Fruit fly (Drosophila melanogaster) whole organism, embryonic: ENCODE measurements around the gene Argk1.
A peak's percentile ranks its signal among the peaks of the same experiment; 100 is the strongest.

Experiments
- Aef1 ChIP-seq: fragments of 200-800 bp; sonication (Bioruptor generic); IDR thresholded peaks from 3 replicates; pipeline ENCODE4 v1.3.6; 2022; ENCODE audit warnings: missing biosample characterization, missing genetic modification characterization
- B-H2 ChIP-seq: fragments of 200-800 bp; sonication (Bioruptor generic); optimal IDR thresholded peaks from 2 replicates; lab custom pipeline; 2018; ENCODE audit warnings: missing biosample characterization, mild to moderate bottlenecking, missing genetic modification characterization
- Bteb2 ChIP-seq: fragments of 200-800 bp; sonication (Bioruptor generic); optimal IDR thresholded peaks from 2 replicates; lab custom pipeline; 2016; ENCODE audit warnings: missing biosample characterization, missing genetic modification characterization
- CG10321 ChIP-seq: fragments of 200-800 bp; sonication (Bioruptor generic); IDR thresholded peaks from 2 replicates; pipeline ENCODE4 v1.3.6; 2022; ENCODE audit warnings: missing biosample characterization, missing genetic modification characterization
- CG11695 ChIP-seq: fragments of 200-800 bp; sonication (Bioruptor generic); IDR thresholded peaks from 3 replicates; pipeline ENCODE4 v1.3.6; 2022; ENCODE audit warnings: missing biosample characterization, missing genetic modification characterization
- CG13287 ChIP-seq: fragments of 200-800 bp; sonication (Bioruptor generic); IDR thresholded peaks from 2 replicates; pipeline ENCODE4 v1.3.6; 2022; ENCODE audit warnings: missing biosample characterization, missing genetic modification characterization; ENCODE audit not compliant: partially characterized antibody
- CG15011 ChIP-seq: fragments of 200-800 bp; sonication (Bioruptor generic); optimal IDR thresholded peaks from 3 replicates; lab custom pipeline; 2018; ENCODE audit warnings: missing biosample characterization, mild to moderate bottlenecking, missing genetic modification characterization
- CG17361 ChIP-seq: fragments of 200-800 bp; sonication (Bioruptor generic); IDR thresholded peaks from 3 replicates; pipeline ENCODE4 v1.3.6; 2022; ENCODE audit warnings: missing biosample characterization, missing genetic modification characterization
- CG17612 ChIP-seq: fragments of 200-800 bp; sonication (Bioruptor generic); IDR thresholded peaks from 2 replicates; pipeline ENCODE4 v1.3.6; 2022; ENCODE audit warnings: missing biosample characterization, missing genetic modification characterization
- CG17802 ChIP-seq: fragments of 200-800 bp; sonication (Bioruptor generic); optimal IDR thresholded peaks from 2 replicates; lab custom pipeline; 2018; ENCODE audit warnings: missing biosample characterization, mild to moderate bottlenecking, missing genetic modification characterization, moderate library complexity
- CG17829 ChIP-seq: fragments of 200-800 bp; optimal IDR thresholded peaks from 2 replicates; lab custom pipeline; 2019; ENCODE audit warnings: missing biosample characterization, mild to moderate bottlenecking, missing genetic modification characterization, moderate library complexity
- CG18619 ChIP-seq: fragments of 200-800 bp; sonication (Bioruptor generic); optimal IDR thresholded peaks from 3 replicates; lab custom pipeline; 2017; ENCODE audit warnings: missing biosample characterization, mild to moderate bottlenecking, missing genetic modification characterization
- CG2875 ChIP-seq: fragments of 200-800 bp; sonication (Bioruptor generic); optimal IDR thresholded peaks from 2 replicates; lab custom pipeline; 2017; ENCODE audit warnings: missing biosample characterization, mild to moderate bottlenecking, missing genetic modification characterization, missing genetic modification reagents
- CG31365 ChIP-seq: fragments of 200-800 bp; sonication (Bioruptor generic); optimal IDR thresholded peaks from 2 replicates; lab custom pipeline; 2018; ENCODE audit warnings: missing biosample characterization, mild to moderate bottlenecking, missing genetic modification characterization
- CG3163 ChIP-seq: fragments of 200-800 bp; sonication (Bioruptor generic); optimal IDR thresholded peaks from 3 replicates; lab custom pipeline; 2016; ENCODE audit warnings: missing biosample characterization, missing genetic modification characterization
- CHES-1-like ChIP-seq: fragments of 200-800 bp; sonication (Bioruptor generic); optimal IDR thresholded peaks from 2 replicates; lab custom pipeline; 2016; ENCODE audit warnings: missing biosample characterization, missing genetic modification characterization
- D ChIP-seq, 2 experiments: fragments of 200-800 bp in 1 of 2; fragments of >200 bp in 1 of 2; sonication (Bioruptor generic) in 1 of 2; optimal IDR thresholded peaks; 2 replicates in 1 of 2; 3 replicates in 1 of 2; lab custom pipeline; 2017; ENCODE audit warnings: mild to moderate bottlenecking in 1 of 2, missing biosample characterization in 1 of 2, missing genetic modification characterization in 1 of 2, missing genetic modification reagents in 1 of 2
- D19B ChIP-seq: fragments of 200-800 bp; sonication (Bioruptor generic); optimal IDR thresholded peaks from 2 replicates; lab custom pipeline; 2017; ENCODE audit warnings: missing biosample characterization, mild to moderate bottlenecking, missing genetic modification characterization
- E2f2 ChIP-seq: fragments of 200-800 bp; sonication (Bioruptor generic); IDR thresholded peaks from 2 replicates; pipeline ENCODE4 v1.3.6; 2022; ENCODE audit warnings: missing biosample characterization, missing genetic modification characterization
- Fer1 ChIP-seq: fragments of 200-800 bp; sonication (Bioruptor generic); optimal IDR thresholded peaks from 2 replicates; lab custom pipeline; 2017; ENCODE audit warnings: missing biosample characterization, mild to moderate bottlenecking, missing genetic modification characterization
- HLH4C ChIP-seq: fragments of 200-800 bp; sonication (Bioruptor generic); IDR thresholded peaks from 3 replicates; pipeline ENCODE4 v1.3.6; 2022; ENCODE audit warnings: missing biosample characterization, missing genetic modification characterization; ENCODE audit not compliant: partially characterized antibody
- Hey ChIP-seq: fragments of 200-800 bp; sonication (Bioruptor generic); optimal IDR thresholded peaks from 3 replicates; lab custom pipeline; 2018; ENCODE audit warnings: missing biosample characterization, mild to moderate bottlenecking, missing genetic modification characterization
- HmgZ ChIP-seq: fragments of 200-800 bp; sonication (Bioruptor generic); optimal IDR thresholded peaks from 2 replicates; lab custom pipeline; 2018; ENCODE audit warnings: missing biosample characterization, mild to moderate bottlenecking, missing genetic modification characterization
- Kr ChIP-seq: fragments of 200-800 bp; sonication (Bioruptor generic); optimal IDR thresholded peaks from 2 replicates; lab custom pipeline; 2017; ENCODE audit warnings: missing biosample characterization, mild to moderate bottlenecking, missing genetic modification characterization
- MESR4 ChIP-seq: fragments of 200-800 bp; sonication (Bioruptor generic); optimal IDR thresholded peaks from 2 replicates; lab custom pipeline; 2018; ENCODE audit warnings: missing biosample characterization, mild to moderate bottlenecking, missing genetic modification characterization, moderate library complexity
- Mad ChIP-seq: fragments of 200-800 bp; sonication (Bioruptor generic); optimal IDR thresholded peaks from 2 replicates; lab custom pipeline; 2016; ENCODE audit warnings: missing biosample characterization, missing genetic modification characterization
- Med ChIP-seq: fragments of 200-800 bp; sonication (Bioruptor generic); peaks from one replicate; lab custom pipeline; 2016; ENCODE audit warnings: missing biosample characterization, missing genetic modification characterization, mild to moderate bottlenecking, inconsistent platforms, moderate library complexity
- Nf-YB ChIP-seq: fragments of 200-800 bp; sonication (Bioruptor generic); optimal IDR thresholded peaks from 3 replicates; lab custom pipeline; 2019; ENCODE audit warnings: missing biosample characterization, mild to moderate bottlenecking, missing genetic modification characterization, moderate library complexity
- Vsx1 ChIP-seq: fragments of 200-800 bp; sonication (Bioruptor generic); optimal IDR thresholded peaks from 2 replicates; lab custom pipeline; 2017; ENCODE audit warnings: missing biosample characterization, mild to moderate bottlenecking, missing genetic modification characterization, missing genetic modification reagents
- abd-A ChIP-seq: fragments of 200-800 bp; sonication (Bioruptor generic); optimal IDR thresholded peaks from 3 replicates; lab custom pipeline; 2019; ENCODE audit warnings: missing biosample characterization, mild to moderate bottlenecking, missing genetic modification characterization, moderate library complexity
- bigmax ChIP-seq: fragments of 200-800 bp; sonication (Bioruptor generic); optimal IDR thresholded peaks from 2 replicates; lab custom pipeline; 2018; ENCODE audit warnings: missing biosample characterization, mild to moderate bottlenecking, missing genetic modification characterization
- bowl ChIP-seq: fragments of 200-800 bp; sonication (Bioruptor generic); IDR thresholded peaks from 2 replicates; pipeline ENCODE4 v1.3.6; 2022; ENCODE audit warnings: missing biosample characterization, missing genetic modification characterization
- eve ChIP-seq, 2 experiments: fragments of >200 bp; optimal IDR thresholded peaks; 2 replicates each; lab custom pipeline; 2017; ENCODE audit warnings: missing biosample characterization in 2 of 2, missing genetic modification characterization in 2 of 2
- eyg ChIP-seq: fragments of 200-800 bp; sonication (Bioruptor generic); optimal IDR thresholded peaks from 3 replicates; lab custom pipeline; 2016; ENCODE audit warnings: missing biosample characterization, missing genetic modification characterization
- luna ChIP-seq: fragments of 200-800 bp; sonication (Bioruptor generic); optimal IDR thresholded peaks from 2 replicates; lab custom pipeline; 2016; ENCODE audit warnings: missing biosample characterization, missing genetic modification characterization
- mirr ChIP-seq: fragments of 200-800 bp; sonication (Bioruptor generic); optimal IDR thresholded peaks from 3 replicates; lab custom pipeline; 2018; ENCODE audit warnings: missing biosample characterization, mild to moderate bottlenecking, missing genetic modification characterization
- nom ChIP-seq: fragments of 200-800 bp; sonication (Bioruptor generic); optimal IDR thresholded peaks from 2 replicates; lab custom pipeline; 2017; ENCODE audit warnings: missing biosample characterization, missing genetic modification characterization, mild to moderate bottlenecking, moderate library complexity, missing genetic modification reagents
- p53 ChIP-seq: fragments of 200-800 bp; sonication (Bioruptor generic); optimal IDR thresholded peaks from 2 replicates; lab custom pipeline; 2016; ENCODE audit warnings: missing biosample characterization, missing genetic modification characterization
- pan ChIP-seq, 4 experiments: fragments of >200 bp in 3 of 4; fragments of 200-800 bp in 1 of 4; sonication (Bioruptor generic) in 1 of 4; optimal IDR thresholded peaks in 3 of 4; IDR thresholded peaks in 1 of 4; 2 replicates each; pipeline versions ENCODE4 v1.3.6 to Lab custom; 2017 to 2022; ENCODE audit warnings: missing biosample characterization in 2 of 4, missing genetic modification characterization in 2 of 4, mixed read lengths in 1 of 4
- pb ChIP-seq: fragments of 200-800 bp; sonication (Bioruptor generic); optimal IDR thresholded peaks from 3 replicates; lab custom pipeline; 2016; ENCODE audit warnings: missing biosample characterization, missing genetic modification characterization
- pnt ChIP-seq: fragments of 200-800 bp; sonication (Bioruptor generic); optimal IDR thresholded peaks from 3 replicates; lab custom pipeline; 2016; ENCODE audit warnings: missing biosample characterization, missing genetic modification characterization
- repo ChIP-seq: fragments of 200-800 bp; sonication (Bioruptor generic); optimal IDR thresholded peaks from 2 replicates; lab custom pipeline; 2016; ENCODE audit warnings: missing biosample characterization, missing genetic modification characterization
- sc ChIP-seq, 3 experiments: fragments of >200 bp in 2 of 3; fragments of 200-800 bp in 1 of 3; sonication (Bioruptor generic) in 1 of 3; optimal IDR thresholded peaks; 2 replicates in 2 of 3; 3 replicates in 1 of 3; lab custom pipeline; 2017; ENCODE audit warnings: mild to moderate bottlenecking in 1 of 3, missing biosample characterization in 1 of 3, missing genetic modification characterization in 1 of 3, missing genetic modification reagents in 1 of 3
- slou ChIP-seq: fragments of 200-800 bp; sonication (Bioruptor generic); optimal IDR thresholded peaks from 3 replicates; lab custom pipeline; 2016; ENCODE audit warnings: missing biosample characterization, missing genetic modification characterization
- sqz ChIP-seq: fragments of 200-800 bp; sonication (Bioruptor generic); optimal IDR thresholded peaks from 3 replicates; lab custom pipeline; 2018; ENCODE audit warnings: missing biosample characterization, mild to moderate bottlenecking, missing genetic modification characterization
- vfl ChIP-seq: fragments of 200-800 bp; sonication (Bioruptor generic); optimal IDR thresholded peaks from 2 replicates; lab custom pipeline; 2016; ENCODE audit warnings: missing biosample characterization, missing genetic modification characterization

Gene Argk1

DNA sequence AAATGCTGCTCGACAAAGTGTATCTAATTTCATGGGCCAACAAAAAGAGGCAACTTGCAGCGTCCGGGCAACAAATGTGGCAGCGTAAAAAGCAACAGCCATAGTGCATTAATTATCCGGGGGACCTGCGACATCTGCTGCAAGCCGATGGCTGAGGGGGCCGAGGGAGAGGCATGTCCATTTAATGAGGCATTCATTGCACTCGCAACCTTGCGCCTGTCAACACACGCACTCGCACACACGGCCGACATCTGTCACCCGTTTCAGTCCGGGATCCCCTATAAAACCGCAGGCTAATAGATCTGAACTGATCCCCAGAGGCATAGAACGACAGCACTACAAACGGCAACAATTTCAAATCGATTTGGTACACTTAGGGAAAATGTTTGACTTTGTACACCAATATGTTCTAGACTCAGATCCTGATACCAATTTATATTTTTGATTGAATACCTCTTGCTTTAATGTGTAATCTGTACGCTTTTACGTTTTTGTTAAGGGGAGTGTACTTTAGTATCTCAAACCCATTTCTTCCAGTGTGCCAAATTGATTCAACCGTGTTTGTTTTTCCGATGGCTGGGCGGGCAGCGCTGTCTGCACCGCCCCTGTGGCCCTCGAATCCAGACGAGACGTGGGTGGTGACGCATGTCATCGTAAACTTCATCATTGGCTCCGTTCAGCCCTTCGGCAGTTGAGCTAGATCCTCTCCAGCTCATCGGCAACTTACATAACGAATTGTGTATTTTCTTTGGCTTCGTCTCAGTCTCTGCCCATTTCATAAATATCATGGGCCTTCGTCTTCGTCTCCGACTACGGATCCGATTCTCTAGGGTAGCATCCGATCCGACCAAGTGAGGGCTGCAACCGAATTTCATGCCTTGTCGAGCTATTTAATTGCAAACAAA, 54.1 kb downstream of the Argk1 start (continued):
- TF ChIP-seq Fer1 (GFP tag; lab: Kevin White, UChicago) (no peak), CG31365 (tag; lab: Kevin White, UChicago) (no peak), Mad (GFP tag; lab: Kevin White, UChicago) (peak; percentile 45), MESR4 (GFP tag; lab: Kevin White, UChicago) (no peak), CG3163 (GFP tag; lab: Kevin White, UChicago) (peak; percentile 53), pb (GFP tag; lab: Kevin White, UChicago) (peak; percentile 72), B-H2 (GFP tag; lab: Kevin White, UChicago) (no peak), CG17612 (GFP tag; lab: Robert Waterston, UW) (no peak), CHES-1-like (GFP tag; lab: Kevin White, UChicago) (peak; percentile 37), CG11695 (peak; percentile 62; the same call in 2 of the 3 replicates), mirr (GFP tag; lab: Kevin White, UChicago) (no peak), Bteb2 (GFP tag; lab: Kevin White, UChicago) (peak; percentile 2), CG18619 (peak; percentile 10), HLH4C (GFP tag; lab: Robert Waterston, UW) (no peak), Aef1 (GFP tag; lab: Robert Waterston, UW) (peak; percentile 59; the same call in 2 of the 3 replicates), abd-A (tag; lab: Kevin White, UChicago) (peak; percentile 16), D (optimal IDR thresholded peaks at IDR 0.05; lab: Kevin White, UChicago) (peak; percentile 33), D (GFP tag; optimal IDR thresholded peaks at IDR 0.05; lab: Kevin White, UChicago) (peak; percentile 84), pnt (GFP tag; lab: Kevin White, UChicago) (peak; percentile 80), D19B (GFP tag; lab: Kevin White, UChicago) (no peak), CG17802 (tag; lab: Kevin White, UChicago) (peak; percentile 45), slou (peak; percentile 40), luna (no peak), CG15011 (GFP tag; lab: Kevin White, UChicago) (no peak), sqz (GFP tag; lab: Kevin White, UChicago) (peak; percentile 65), pan (optimal IDR thresholded peaks at IDR 0.05; lab: Kevin White, UChicago) (no peak), pan (GFP tag; optimal IDR thresholded peaks at IDR 0.05 in 1 of 2, IDR thresholded peaks at IDR 0.05 in 1 of 2) (peak in 1 of 2 experiments; percentile 70), eve (GFP tag; optimal IDR thresholded peaks at IDR 0.05; lab: Kevin White, UChicago) (peak in 1 of 2 experiments; percentile 44), Vsx1 (GFP tag; lab: Kevin White, UChicago) (peak; percentile 12), CG13287 (GFP tag; lab: Robert Waterston, UW) (no peak), eyg (GFP tag; lab: Kevin White, UChicago) (no peak), CG17361 (GFP tag; lab: Robert Waterston, UW) (peak; percentile 74; the same call in 2 of the 3 replicates), p53 (GFP tag; lab: Kevin White, UChicago) (peak; percentile 79), CG10321 (no peak), CG2875 (GFP tag; lab: Kevin White, UChicago) (peak; percentile 64), Hey (tag; lab: Kevin White, UChicago) (no peak), E2f2 (GFP tag; lab: Robert Waterston, UW) (peak; percentile 48; the same call in 1 of the 2 replicates), bowl (GFP tag; lab: Robert Waterston, UW) (peak; percentile 38; the same call in 1 of the 2 replicates), Nf-YB (peak; percentile 39), bigmax (no peak), Kr (no peak), HmgZ (tag; lab: Kevin White, UChicago) (peak; percentile 17), Med (peak; percentile 85), vfl (peak; percentile 4), nom (GFP tag; lab: Kevin White, UChicago) (no peak), repo (GFP tag; lab: Kevin White, UChicago) (peak; percentile 58), sc (optimal IDR thresholded peaks at IDR 0.05; lab: Kevin White, UChicago) (no peak), sc (GFP tag; optimal IDR thresholded peaks at IDR 0.05; lab: Kevin White, UChicago) (peak; percentile 61), CG17829 (peak; percentile 84)
